Worm (Caenorhabditis elegans) whole organism, L3 larva: ENCODE results near the gene C49A9.9.
A peak's percentile ranks its signal among the peaks of the same experiment; 100 is the strongest.

Source experiments
- ZK546.5 ChIP-seq: sonication (generic microtip); optimal IDR thresholded peaks from 2 replicates; lab custom pipeline; 2017; ENCODE audit warnings: missing biosample characterization, missing genetic modification characterization
- ama-1 ChIP-seq: fragments of 150-350 bp; optimal IDR thresholded peaks from 2 replicates; lab custom pipeline; 2018
- daf-12 ChIP-seq: fragments of 150-350 bp; optimal IDR thresholded peaks from 2 replicates; lab custom pipeline; 2014; ENCODE audit warnings: missing biosample characterization, missing genetic modification reagents, missing genetic modification characterization
- egl-27 ChIP-seq: sonication (generic microtip); optimal IDR thresholded peaks from 4 replicates; lab custom pipeline; 2017; ENCODE audit warnings: missing biosample characterization, missing genetic modification reagents, missing genetic modification characterization
- fkh-2 ChIP-seq: fragments of 150-350 bp; optimal IDR thresholded peaks from 2 replicates; lab custom pipeline; 2014; ENCODE audit warnings: missing biosample characterization, missing genetic modification reagents, missing genetic modification characterization
- lin-39 ChIP-seq: fragments of 150-350 bp; optimal IDR thresholded peaks from 2 replicates; lab custom pipeline; 2018; ENCODE audit warnings: missing biosample characterization, missing genetic modification reagents, missing genetic modification characterization
- nhr-11 ChIP-seq: fragments of 150-350 bp; optimal IDR thresholded peaks from 2 replicates; lab custom pipeline; 2014; ENCODE audit warnings: missing biosample characterization, missing genetic modification characterization
- nhr-25 ChIP-seq: sonication (generic microtip); optimal IDR thresholded peaks from 2 replicates; lab custom pipeline; 2017; ENCODE audit warnings: missing biosample characterization, missing genetic modification characterization
- nhr-43 ChIP-seq: sonication (generic microtip); optimal IDR thresholded peaks from 2 replicates; lab custom pipeline; 2016; ENCODE audit warnings: mild to moderate bottlenecking, missing genetic modification characterization, missing compliant biosample characterization; ENCODE audit not compliant: poor library complexity, severe bottlenecking
- pha-4 ChIP-seq: fragments of 150-350 bp; optimal IDR thresholded peaks from 2 replicates; lab custom pipeline; 2014; ENCODE audit warnings: missing biosample characterization, missing genetic modification reagents, missing genetic modification characterization
- tbx-2 ChIP-seq: sonication (generic microtip); optimal IDR thresholded peaks from 2 replicates; lab custom pipeline; 2016; ENCODE audit warnings: mild to moderate bottlenecking, missing genetic modification characterization, missing compliant biosample characterization
- unc-62 ChIP-seq: fragments of 150-350 bp; sonication (generic microtip); optimal IDR thresholded peaks from 4 replicates; lab custom pipeline; 2014; ENCODE audit warnings: missing biosample characterization, missing genetic modification reagents, missing genetic modification characterization

DNA sequence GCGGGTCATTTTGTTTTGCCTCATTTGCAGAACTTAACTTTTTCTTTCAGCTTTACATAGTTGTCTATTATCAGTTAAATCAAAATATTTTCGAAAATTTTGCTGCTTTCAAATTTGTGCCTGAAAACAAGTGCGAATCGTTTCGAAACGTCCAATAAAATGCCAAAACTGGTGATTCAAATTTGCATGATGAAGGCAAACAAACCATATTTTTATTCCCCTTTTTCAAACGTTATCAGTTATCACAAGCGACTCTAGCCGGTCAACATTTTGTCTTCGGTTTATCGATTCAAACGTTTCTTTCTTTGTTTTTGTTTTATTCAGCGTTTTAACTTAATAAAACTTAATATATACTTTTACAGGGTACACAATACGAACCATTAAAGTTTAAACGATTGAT is 6.6 kb upstream of the C49A9.9 start, which contains the start of the genes ugt-24 and C49A9.6:
- TF ChIP-seq ama-1 (lab: Kevin White, UChicago) (no peak), nhr-43 (tag; lab: Kevin White, UChicago) (no peak), egl-27 (tag; lab: Kevin White, UChicago) (no peak), fkh-2 (no peak), tbx-2 (tag; lab: Kevin White, UChicago) (no peak), daf-12 (no peak), lin-39 (no peak), unc-62 (no peak), ZK546.5 (no peak), nhr-25 (tag; lab: Kevin White, UChicago) (no peak), nhr-11 (no peak), pha-4 (tag; lab: Kevin White, UChicago) (peak; percentile 66)
